Worm (Caenorhabditis elegans) whole organism, L4 larva: ENCODE results near the gene Y75B8A.28.
A peak's percentile ranks its signal among the peaks of the same experiment; 100 is the strongest.

Experiments used
- D1046.2 ChIP-seq: fragments of 200-800 bp; sonication (Bioruptor generic); IDR thresholded peaks from 2 replicates; pipeline ENCODE4 v1.3.6; 2022; ENCODE audit warnings: missing genetic modification characterization, missing compliant biosample characterization
- F10B5.3 ChIP-seq: sonication (generic microtip); optimal IDR thresholded peaks from 2 replicates; lab custom pipeline; 2016; ENCODE audit warnings: mild to moderate bottlenecking, missing genetic modification characterization, missing compliant biosample characterization
- F26F4.8 ChIP-seq: fragments of 200-800 bp; sonication (Bioruptor generic); conservative IDR thresholded peaks from 2 replicates; pipeline ENCODE4 v1.3.6; 2022; ENCODE audit warnings: missing genetic modification characterization, missing compliant biosample characterization
- F37D6.2 ChIP-seq: sonication (generic microtip); optimal IDR thresholded peaks from 2 replicates; lab custom pipeline; 2016; ENCODE audit warnings: mild to moderate bottlenecking, missing genetic modification characterization, missing compliant biosample characterization
- F44E2.7 ChIP-seq: fragments of 200-800 bp; sonication (Bioruptor generic); IDR thresholded peaks from 2 replicates; pipeline ENCODE4 v2.1.2; 2022; ENCODE audit warnings: missing genetic modification characterization, missing compliant biosample characterization
- F49E8.2 ChIP-seq: sonication (generic microtip); optimal IDR thresholded peaks from 2 replicates; lab custom pipeline; 2016; ENCODE audit warnings: missing compliant biosample characterization, mild to moderate bottlenecking, missing genetic modification characterization, borderline replicate concordance
- R02D3.7 ChIP-seq: fragments of 150-350 bp; sonication (generic microtip); optimal IDR thresholded peaks from 3 replicates; lab custom pipeline; 2014; ENCODE audit warnings: missing biosample characterization, missing genetic modification characterization
- T20F7.1 ChIP-seq: fragments of 200-800 bp; sonication (Bioruptor generic); optimal IDR thresholded peaks from 2 replicates; lab custom pipeline; 2018; ENCODE audit warnings: mild to moderate bottlenecking, missing genetic modification characterization, missing compliant biosample characterization
- T26A8.4 ChIP-seq: fragments of 200-800 bp; sonication (Bioruptor generic); IDR thresholded peaks from 2 replicates; pipeline ENCODE4 v1.3.6; 2022; ENCODE audit warnings: missing genetic modification characterization, missing compliant biosample characterization
- Y5F2A.4 ChIP-seq: fragments of 200-800 bp; sonication (Bioruptor generic); optimal IDR thresholded peaks from 2 replicates; lab custom pipeline; 2018; ENCODE audit warnings: mild to moderate bottlenecking, missing genetic modification characterization, missing compliant biosample characterization
- aha-1 ChIP-seq: fragments of 150-350 bp; peaks from one replicate; lab custom pipeline; 2014; ENCODE audit warnings: missing biosample characterization, missing genetic modification characterization
- arid-1 ChIP-seq: fragments of 200-800 bp; sonication (Bioruptor generic); conservative IDR thresholded peaks from 2 replicates; pipeline ENCODE4 v1.3.6; 2022; ENCODE audit warnings: missing genetic modification reagents, missing genetic modification characterization, missing compliant biosample characterization
- attf-4 ChIP-seq: sonication (generic microtip); optimal IDR thresholded peaks from 3 replicates; lab custom pipeline; 2017; ENCODE audit warnings: missing biosample characterization, missing genetic modification characterization
- ceh-28 ChIP-seq: fragments of 150-350 bp; optimal IDR thresholded peaks from 2 replicates; lab custom pipeline; 2014; ENCODE audit warnings: missing biosample characterization, missing genetic modification reagents, missing genetic modification characterization
- ces-1 ChIP-seq: fragments of 150-350 bp; sonication (generic microtip); optimal IDR thresholded peaks from 4 replicates; lab custom pipeline; 2014; ENCODE audit warnings: missing biosample characterization, missing genetic modification reagents, missing genetic modification characterization
- ctbp-1 ChIP-seq: fragments of 200-800 bp; sonication (Bioruptor generic); IDR thresholded peaks from 2 replicates; pipeline ENCODE4 v1.3.6; 2022; ENCODE audit warnings: missing genetic modification reagents, missing genetic modification characterization, missing compliant biosample characterization
- daf-12 ChIP-seq: fragments of 150-350 bp; optimal IDR thresholded peaks from 2 replicates; lab custom pipeline; 2014; ENCODE audit warnings: missing biosample characterization, missing genetic modification reagents, missing genetic modification characterization
- daf-19 ChIP-seq: fragments of 200-800 bp; sonication (Bioruptor generic); conservative IDR thresholded peaks from 2 replicates; pipeline ENCODE4 v1.3.6; 2022; ENCODE audit warnings: missing genetic modification characterization, missing compliant biosample characterization
- daf-8 ChIP-seq: fragments of 200-800 bp; sonication (Bioruptor generic); IDR thresholded peaks from 2 replicates; pipeline ENCODE4 v1.3.6; 2022; ENCODE audit warnings: missing genetic modification characterization, missing compliant biosample characterization
- dmd-8 ChIP-seq: fragments of 200-800 bp; sonication (Bioruptor generic); IDR thresholded peaks from 2 replicates; pipeline ENCODE4 v1.3.6; 2022; ENCODE audit warnings: missing genetic modification characterization, missing compliant biosample characterization
- dmd-9 ChIP-seq: fragments of 200-800 bp; sonication (Bioruptor generic); IDR thresholded peaks from 2 replicates; pipeline ENCODE4 v1.3.6; 2022; ENCODE audit warnings: missing genetic modification reagents, missing genetic modification characterization, missing compliant biosample characterization
- dpl-1 ChIP-seq: fragments of 150-350 bp; optimal IDR thresholded peaks from 2 replicates; lab custom pipeline; 2014; ENCODE audit warnings: missing biosample characterization, missing genetic modification reagents, missing genetic modification characterization
- dve-1 ChIP-seq: sonication (generic microtip); optimal IDR thresholded peaks from 2 replicates; lab custom pipeline; 2017; ENCODE audit warnings: antibody characterized with exemption, mild to moderate bottlenecking, missing genetic modification characterization, missing compliant biosample characterization; ENCODE audit not compliant: insufficient read depth
- egl-43 ChIP-seq: fragments of 200-800 bp; sonication (Bioruptor generic); IDR thresholded peaks from 2 replicates; pipeline ENCODE4 v1.3.6; 2022; ENCODE audit warnings: missing genetic modification reagents, missing genetic modification characterization, missing compliant biosample characterization
- hif-1 ChIP-seq, 2 experiments: sonication (generic microtip); optimal IDR thresholded peaks; 2 replicates each; lab custom pipeline; 2016 to 2017; ENCODE audit warnings: missing compliant biosample characterization in 2 of 2, missing genetic modification characterization in 2 of 2, missing genetic modification reagents in 2 of 2, missing genotype in 2 of 2, mild to moderate bottlenecking in 1 of 2
- hlh-11 ChIP-seq: fragments of 200-800 bp; sonication (Bioruptor generic); optimal IDR thresholded peaks from 2 replicates; lab custom pipeline; 2018; ENCODE audit warnings: mild to moderate bottlenecking, missing genetic modification characterization, missing compliant biosample characterization
- hlh-30 ChIP-seq: sonication (generic microtip); optimal IDR thresholded peaks from 2 replicates; lab custom pipeline; 2017; ENCODE audit warnings: antibody characterized with exemption, mild to moderate bottlenecking, missing genetic modification characterization, missing compliant biosample characterization; ENCODE audit not compliant: insufficient read depth
- lsy-2 ChIP-seq, 2 experiments: fragments of 150-350 bp in 1 of 2; sonication (generic microtip) in 1 of 2; optimal IDR thresholded peaks; 2 replicates each; lab custom pipeline; 2014 to 2017; ENCODE audit warnings: missing biosample characterization in 2 of 2, missing genetic modification characterization in 2 of 2
- madf-5 ChIP-seq, 2 experiments: fragments of 200-800 bp; sonication (Bioruptor generic); IDR thresholded peaks; 2 replicates each; pipeline ENCODE4 v1.3.6; 2022; ENCODE audit warnings: missing compliant biosample characterization in 2 of 2, missing genetic modification characterization in 2 of 2
- madf-9 ChIP-seq: fragments of 200-800 bp; sonication (Bioruptor generic); conservative IDR thresholded peaks from 2 replicates; pipeline ENCODE4 v1.3.6; 2022; ENCODE audit warnings: missing genetic modification reagents, missing genetic modification characterization, missing compliant biosample characterization
- mdl-1 ChIP-seq, 2 experiments: fragments of 150-350 bp in 1 of 2; sonication (generic microtip) in 1 of 2; optimal IDR thresholded peaks; 2 replicates each; lab custom pipeline; 2014 to 2017; ENCODE audit warnings: missing biosample characterization in 2 of 2, missing genetic modification characterization in 2 of 2
- mdt-29 ChIP-seq: fragments of 200-800 bp; sonication (Bioruptor generic); IDR thresholded peaks from 2 replicates; pipeline ENCODE4 v1.3.6; 2022; ENCODE audit warnings: missing genetic modification reagents, missing genetic modification characterization, missing compliant biosample characterization
- mxl-2 ChIP-seq: fragments of 200-800 bp; sonication (Bioruptor generic); conservative IDR thresholded peaks from 2 replicates; pipeline ENCODE4 v1.3.6; 2022; ENCODE audit warnings: missing genetic modification reagents, missing genetic modification characterization, missing compliant biosample characterization
- nhr-10 ChIP-seq: fragments of 150-350 bp; optimal IDR thresholded peaks from 2 replicates; lab custom pipeline; 2014; ENCODE audit warnings: missing biosample characterization, missing genetic modification characterization
- nhr-11 ChIP-seq: fragments of 150-350 bp; optimal IDR thresholded peaks from 2 replicates; lab custom pipeline; 2014; ENCODE audit warnings: missing biosample characterization, missing genetic modification characterization
- nhr-111 ChIP-seq: fragments of 200-800 bp; sonication (Bioruptor generic); optimal IDR thresholded peaks from 2 replicates; lab custom pipeline; 2018; ENCODE audit warnings: mild to moderate bottlenecking, missing genetic modification characterization, missing compliant biosample characterization
- nhr-237 ChIP-seq: sonication (generic microtip); optimal IDR thresholded peaks from 2 replicates; lab custom pipeline; 2017; ENCODE audit warnings: missing biosample characterization, missing genetic modification characterization
- nhr-25 ChIP-seq: sonication (generic microtip); optimal IDR thresholded peaks from 2 replicates; lab custom pipeline; 2017; ENCODE audit warnings: missing genetic modification characterization, mild to moderate bottlenecking, missing compliant biosample characterization, antibody characterized with exemption, moderate library complexity, borderline replicate concordance; ENCODE audit not compliant: insufficient read depth
- nhr-41 ChIP-seq: fragments of 200-800 bp; sonication (Bioruptor generic); IDR thresholded peaks from 2 replicates; pipeline ENCODE4 v1.3.6; 2022; ENCODE audit warnings: missing genetic modification reagents, missing genetic modification characterization, missing compliant biosample characterization
- nhr-6 ChIP-seq: fragments of 150-350 bp; optimal IDR thresholded peaks from 2 replicates; lab custom pipeline; 2014; ENCODE audit warnings: missing biosample characterization, missing genetic modification characterization
- php-3 ChIP-seq: fragments of 200-800 bp; sonication (Bioruptor generic); IDR thresholded peaks from 2 replicates; pipeline ENCODE4 v1.3.6; 2022; ENCODE audit warnings: missing genetic modification reagents, missing genetic modification characterization, missing compliant biosample characterization
- pqm-1 ChIP-seq: sonication (generic microtip); optimal IDR thresholded peaks from 2 replicates; lab custom pipeline; 2017; ENCODE audit warnings: missing biosample characterization, missing genetic modification characterization
- saeg-2 ChIP-seq: fragments of 200-800 bp; sonication (Bioruptor generic); IDR thresholded peaks from 2 replicates; pipeline ENCODE4 v1.3.6; 2022; ENCODE audit warnings: missing genetic modification reagents, missing genetic modification characterization, missing compliant biosample characterization
- sdz-12 ChIP-seq: fragments of 200-800 bp; sonication (Bioruptor generic); optimal IDR thresholded peaks from 2 replicates; lab custom pipeline; 2018; ENCODE audit warnings: mild to moderate bottlenecking, missing genetic modification characterization, missing compliant biosample characterization
- set-16 ChIP-seq: fragments of 200-800 bp; sonication (Bioruptor generic); IDR thresholded peaks from 2 replicates; pipeline ENCODE4 v1.3.6; 2022; ENCODE audit warnings: missing genetic modification reagents, missing genetic modification characterization, missing compliant biosample characterization
- skn-1 ChIP-seq: fragments of 150-350 bp; optimal IDR thresholded peaks from 2 replicates; lab custom pipeline; 2014; ENCODE audit warnings: missing biosample characterization, missing genetic modification characterization
- snpc-4 ChIP-seq: fragments of 150-350 bp; optimal IDR thresholded peaks from 2 replicates; lab custom pipeline; 2014; ENCODE audit warnings: missing biosample characterization, missing genetic modification characterization
- unc-39 ChIP-seq: sonication (generic microtip); optimal IDR thresholded peaks from 2 replicates; lab custom pipeline; 2017; ENCODE audit warnings: missing biosample characterization, missing genetic modification characterization
- vab-7 ChIP-seq: fragments of 200-800 bp; sonication (Bioruptor generic); IDR thresholded peaks from 2 replicates; pipeline ENCODE4 v1.3.6; 2022; ENCODE audit warnings: missing genetic modification reagents, missing genetic modification characterization, missing compliant biosample characterization
- zag-1 ChIP-seq: fragments of 150-350 bp; optimal IDR thresholded peaks from 2 replicates; lab custom pipeline; 2014; ENCODE audit warnings: missing biosample characterization, missing genetic modification characterization
- zip-11 ChIP-seq: fragments of 200-800 bp; sonication (Bioruptor generic); IDR thresholded peaks from 2 replicates; pipeline ENCODE4 v1.3.6; 2022; ENCODE audit warnings: missing genetic modification characterization, missing compliant biosample characterization
- zip-2 ChIP-seq: fragments of 150-350 bp; optimal IDR thresholded peaks from 2 replicates; lab custom pipeline; 2014; ENCODE audit warnings: missing biosample characterization, missing genetic modification characterization
- ztf-11 ChIP-seq: fragments of 150-350 bp; optimal IDR thresholded peaks from 2 replicates; lab custom pipeline; 2014; ENCODE audit warnings: missing biosample characterization, missing genetic modification characterization

Y75B8A.28 gene

DNA sequence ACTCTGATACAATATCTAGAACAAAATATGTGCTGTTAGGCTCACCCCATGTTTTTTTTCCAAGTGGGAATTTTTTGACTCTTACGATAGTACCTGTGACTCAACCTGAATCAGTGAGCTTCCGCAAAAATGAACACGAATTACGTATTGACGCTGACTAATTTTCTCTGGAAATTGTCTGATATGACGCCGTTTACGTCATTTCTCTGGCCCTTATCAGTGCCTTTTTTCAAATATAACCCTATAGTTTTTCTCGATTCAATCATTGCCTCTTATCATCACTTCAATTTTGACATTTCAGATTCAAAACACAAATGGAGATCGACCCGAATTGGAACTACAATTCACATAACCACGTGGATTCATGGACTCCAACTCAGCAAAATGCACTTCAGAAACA lies at the start of gene Y75B8A.28 (continued):
- TF ChIP-seq Y5F2A.4 (no peak), pqm-1 (tag; lab: Kevin White, UChicago) (peak; percentile 94), zip-2 (tag; lab: Kevin White, UChicago) (no peak), F37D6.2 (no peak), F26F4.8 (no peak), nhr-11 (tag; lab: Kevin White, UChicago) (no peak), php-3 (0 out of 2 replicates have a peak, but pooled peaks have one; percentile 24), F49E8.2 (tag; lab: Kevin White, UChicago) (no peak), vab-7 (GFP tag; lab: Robert Waterston, UW) (no peak), ceh-28 (tag; lab: Kevin White, UChicago) (no peak), sdz-12 (GFP tag; lab: Kevin White, UChicago) (no peak), saeg-2 (GFP tag; lab: Robert Waterston, UW) (no peak), daf-19 (GFP tag; lab: Robert Waterston, UW) (no peak), R02D3.7 (tag; lab: Kevin White, UChicago) (no peak), nhr-41 (GFP tag; lab: Robert Waterston, UW) (peak; percentile 45; the same call in 1 of the 2 replicates), dpl-1 (GFP tag; lab: Kevin White, UChicago) (no peak), nhr-111 (GFP tag; lab: Kevin White, UChicago) (no peak), set-16 (GFP tag; lab: Robert Waterston, UW) (no peak), nhr-25 (tag; lab: Kevin White, UChicago) (no peak), dmd-8 (no peak), nhr-237 (no peak), zip-11 (GFP tag; lab: Robert Waterston, UW) (no peak), mxl-2 (GFP tag; lab: Robert Waterston, UW) (no peak), D1046.2 (GFP tag; lab: Robert Waterston, UW) (no peak), nhr-6 (tag; lab: Kevin White, UChicago) (peak; percentile 27), lsy-2 (tag; optimal IDR thresholded peaks at IDR 0.05; lab: Kevin White, UChicago) (peak in 1 of 2 experiments; percentile 34), F44E2.7 (no peak), T20F7.1 (GFP tag; lab: Kevin White, UChicago) (no peak), dmd-9 (GFP tag; lab: Robert Waterston, UW) (no peak), unc-39 (no peak), ztf-11 (tag; lab: Kevin White, UChicago) (no peak), T26A8.4 (GFP tag; lab: Robert Waterston, UW) (no peak), mdt-29 (GFP tag; lab: Robert Waterston, UW) (no peak), hlh-30 (tag; lab: Kevin White, UChicago) (no peak), daf-12 (no peak), madf-9 (GFP tag; lab: Robert Waterston, UW) (no peak), dve-1 (tag; lab: Kevin White, UChicago) (peak; percentile 69), daf-8 (GFP tag; lab: Robert Waterston, UW) (no peak), skn-1 (tag; lab: Kevin White, UChicago) (no peak), snpc-4 (no peak), attf-4 (tag; lab: Kevin White, UChicago) (no peak), aha-1 (tag; lab: Kevin White, UChicago) (no peak), nhr-10 (tag; lab: Kevin White, UChicago) (no peak), hif-1 (tag; optimal IDR thresholded peaks at IDR 0.05; lab: Kevin White, UChicago) (no peak), F10B5.3 (tag; lab: Kevin White, UChicago) (no peak), arid-1 (GFP tag; lab: Robert Waterston, UW) (no peak), mdl-1 (tag; optimal IDR thresholded peaks at IDR 0.05; lab: Kevin White, UChicago) (no peak), ctbp-1 (GFP tag; lab: Robert Waterston, UW) (no peak), egl-43 (GFP tag; lab: Robert Waterston, UW) (no peak), zag-1 (tag; lab: Kevin White, UChicago) (no peak), ces-1 (no peak), hlh-11 (peak; percentile 78), madf-5 (GFP tag; IDR thresholded peaks at IDR 0.05; lab: Robert Waterston, UW) (no peak)
